Fruit fly (Drosophila melanogaster) whole organism, embryonic: ENCODE measurements around the gene Ilp7.
A peak's percentile ranks its signal among the peaks of the same experiment; 100 is the strongest.

Experiments
- Blimp-1 ChIP-seq: fragments of 200-800 bp; sonication (Bioruptor generic); optimal IDR thresholded peaks from 3 replicates; lab custom pipeline; 2018; ENCODE audit warnings: missing biosample characterization, missing genetic modification characterization, mild to moderate bottlenecking, moderate library complexity, missing genetic modification reagents
- CG10543 ChIP-seq: fragments of 200-800 bp; sonication (Bioruptor generic); optimal IDR thresholded peaks from 3 replicates; lab custom pipeline; 2017; ENCODE audit warnings: missing biosample characterization, mild to moderate bottlenecking, missing genetic modification characterization, moderate library complexity
- CG10979 ChIP-seq: fragments of 200-800 bp; sonication (Bioruptor generic); optimal IDR thresholded peaks from 2 replicates; lab custom pipeline; 2018; ENCODE audit warnings: missing biosample characterization, mild to moderate bottlenecking, missing genetic modification characterization, moderate library complexity
- CG11085 ChIP-seq: fragments of 200-800 bp; sonication (Bioruptor generic); IDR thresholded peaks from 2 replicates; pipeline ENCODE4 v1.3.6; 2022; ENCODE audit warnings: missing biosample characterization, missing genetic modification characterization
- CG12299 ChIP-seq: fragments of 200-800 bp; sonication (Bioruptor generic); optimal IDR thresholded peaks from 2 replicates; lab custom pipeline; 2018; ENCODE audit warnings: missing biosample characterization, mild to moderate bottlenecking, missing genetic modification characterization
- CG1233 ChIP-seq: fragments of 200-800 bp; sonication (Bioruptor generic); optimal IDR thresholded peaks from 4 replicates; lab custom pipeline; 2018; ENCODE audit warnings: missing biosample characterization, mild to moderate bottlenecking, missing genetic modification characterization
- CG12391 ChIP-seq: fragments of 200-800 bp; sonication (Bioruptor generic); optimal IDR thresholded peaks from 3 replicates; lab custom pipeline; 2018; ENCODE audit warnings: missing biosample characterization, mild to moderate bottlenecking, missing genetic modification characterization, moderate library complexity
- CG12659 ChIP-seq: fragments of 200-800 bp; sonication (Bioruptor generic); optimal IDR thresholded peaks from 3 replicates; lab custom pipeline; 2017; ENCODE audit warnings: mild to moderate bottlenecking, missing biosample characterization, missing genetic modification reagents, missing genetic modification characterization
- CG13287 ChIP-seq: fragments of 200-800 bp; sonication (Bioruptor generic); IDR thresholded peaks from 2 replicates; pipeline ENCODE4 v1.3.6; 2022; ENCODE audit warnings: missing biosample characterization, missing genetic modification characterization; ENCODE audit not compliant: partially characterized antibody
- CG14710 ChIP-seq: fragments of 200-800 bp; sonication (Bioruptor generic); optimal IDR thresholded peaks from 3 replicates; lab custom pipeline; 2019; ENCODE audit warnings: missing biosample characterization, mild to moderate bottlenecking, missing genetic modification characterization, moderate library complexity
- CG14965 ChIP-seq: fragments of 200-800 bp; sonication (Bioruptor generic); optimal IDR thresholded peaks from 2 replicates; lab custom pipeline; 2016; ENCODE audit warnings: missing biosample characterization, missing genetic modification characterization, borderline replicate concordance
- CG15269 ChIP-seq: fragments of 200-800 bp; sonication (Bioruptor generic); optimal IDR thresholded peaks from 2 replicates; lab custom pipeline; 2018; ENCODE audit warnings: missing biosample characterization, mild to moderate bottlenecking, missing genetic modification characterization, moderate library complexity
- CG15479 ChIP-seq: fragments of 200-800 bp; sonication (Bioruptor generic); optimal IDR thresholded peaks from 3 replicates; lab custom pipeline; 2019; ENCODE audit warnings: missing biosample characterization, mild to moderate bottlenecking, missing genetic modification characterization, moderate library complexity
- CG17568 ChIP-seq: fragments of 200-800 bp; sonication (Bioruptor generic); optimal IDR thresholded peaks from 2 replicates; lab custom pipeline; 2018; ENCODE audit warnings: missing biosample characterization, mild to moderate bottlenecking, missing genetic modification characterization, moderate library complexity
- CG17829 ChIP-seq: fragments of 200-800 bp; optimal IDR thresholded peaks from 2 replicates; lab custom pipeline; 2019; ENCODE audit warnings: missing biosample characterization, mild to moderate bottlenecking, missing genetic modification characterization, moderate library complexity
- CG17912 ChIP-seq: fragments of 200-800 bp; sonication (Bioruptor generic); optimal IDR thresholded peaks from 2 replicates; lab custom pipeline; 2018; ENCODE audit warnings: missing biosample characterization, mild to moderate bottlenecking, missing genetic modification characterization
- CG2129 ChIP-seq: fragments of 200-800 bp; sonication (Bioruptor generic); IDR thresholded peaks from 2 replicates; pipeline ENCODE4 v1.3.6; 2022; ENCODE audit warnings: missing biosample characterization, missing genetic modification characterization; ENCODE audit not compliant: partially characterized antibody
- CG2202 ChIP-seq: fragments of 200-800 bp; sonication (Bioruptor generic); optimal IDR thresholded peaks from 2 replicates; lab custom pipeline; 2018; ENCODE audit warnings: missing biosample characterization, mild to moderate bottlenecking, missing genetic modification characterization
- CG31441 ChIP-seq: fragments of 200-800 bp; sonication (Bioruptor generic); IDR thresholded peaks from 2 replicates; pipeline ENCODE4 v1.3.6; 2022; ENCODE audit warnings: missing biosample characterization, missing genetic modification characterization
- CG34422 ChIP-seq: fragments of 200-800 bp; sonication (Bioruptor generic); IDR thresholded peaks from 3 replicates; pipeline ENCODE4 v1.3.6; 2022; ENCODE audit warnings: missing biosample characterization, missing genetic modification characterization
- CG7556 ChIP-seq: fragments of 200-800 bp; sonication (Bioruptor generic); optimal IDR thresholded peaks from 2 replicates; lab custom pipeline; 2017; ENCODE audit warnings: missing biosample characterization, mild to moderate bottlenecking, missing genetic modification characterization
- CG8359 ChIP-seq: fragments of 200-800 bp; sonication (Bioruptor generic); optimal IDR thresholded peaks from 2 replicates; lab custom pipeline; 2017; ENCODE audit warnings: missing biosample characterization, mild to moderate bottlenecking, missing genetic modification characterization, borderline replicate concordance
- CG9437 ChIP-seq: fragments of 200-800 bp; sonication (Bioruptor generic); optimal IDR thresholded peaks from 2 replicates; lab custom pipeline; 2018; ENCODE audit warnings: missing biosample characterization, mild to moderate bottlenecking, missing genetic modification characterization
- CoRest ChIP-seq: fragments of 200-800 bp; sonication (Bioruptor generic); optimal IDR thresholded peaks from 3 replicates; lab custom pipeline; 2018; ENCODE audit warnings: missing biosample characterization, mild to moderate bottlenecking, missing genetic modification characterization, moderate library complexity
- Dip3 ChIP-seq: fragments of 200-800 bp; sonication (Bioruptor generic); optimal IDR thresholded peaks from 3 replicates; lab custom pipeline; 2016; ENCODE audit warnings: missing biosample characterization, missing genetic modification characterization
- Fer3 ChIP-seq: fragments of 200-800 bp; sonication (Bioruptor generic); optimal IDR thresholded peaks from 2 replicates; lab custom pipeline; 2018; ENCODE audit warnings: missing biosample characterization, mild to moderate bottlenecking, missing genetic modification characterization, moderate library complexity
- Hr78 ChIP-seq, 2 experiments: fragments of 200-800 bp in 1 of 2; fragments of >200 bp in 1 of 2; sonication (Bioruptor generic) in 1 of 2; optimal IDR thresholded peaks; 2 replicates each; lab custom pipeline; 2017 to 2019; ENCODE audit warnings: missing biosample characterization in 2 of 2, missing genetic modification characterization in 2 of 2, mild to moderate bottlenecking in 1 of 2, moderate library complexity in 1 of 2
- Jarid2 ChIP-seq: fragments of 200-800 bp; sonication (Bioruptor generic); optimal IDR thresholded peaks from 3 replicates; lab custom pipeline; 2017; ENCODE audit warnings: mild to moderate bottlenecking, missing biosample characterization, missing genetic modification reagents, missing genetic modification characterization
- MTF-1 ChIP-seq: fragments of 200-800 bp; sonication (Bioruptor generic); optimal IDR thresholded peaks from 2 replicates; lab custom pipeline; 2018; ENCODE audit warnings: missing biosample characterization, mild to moderate bottlenecking, missing genetic modification characterization, borderline replicate concordance
- NC2β ChIP-seq: fragments of 200-800 bp; sonication (Bioruptor generic); optimal IDR thresholded peaks from 2 replicates; lab custom pipeline; 2016; ENCODE audit warnings: missing biosample characterization, missing genetic modification characterization
- Nf-YB ChIP-seq: fragments of 200-800 bp; sonication (Bioruptor generic); optimal IDR thresholded peaks from 3 replicates; lab custom pipeline; 2019; ENCODE audit warnings: missing biosample characterization, mild to moderate bottlenecking, missing genetic modification characterization, moderate library complexity
- Sin3A ChIP-seq: fragments of >200 bp; optimal IDR thresholded peaks from 2 replicates; lab custom pipeline; 2018
- Sox100B ChIP-seq: fragments of 200-800 bp; sonication (Bioruptor generic); optimal IDR thresholded peaks from 3 replicates; lab custom pipeline; 2018; ENCODE audit warnings: missing biosample characterization, mild to moderate bottlenecking, missing genetic modification characterization
- Spps ChIP-seq: fragments of 200-800 bp; sonication (Bioruptor generic); optimal IDR thresholded peaks from 2 replicates; lab custom pipeline; 2018; ENCODE audit warnings: missing biosample characterization, mild to moderate bottlenecking, missing genetic modification characterization
- ac ChIP-seq: fragments of 200-800 bp; sonication (Bioruptor generic); optimal IDR thresholded peaks from 3 replicates; lab custom pipeline; 2017; ENCODE audit warnings: missing biosample characterization, mild to moderate bottlenecking, missing genetic modification characterization
- bsh ChIP-seq, 2 experiments: fragments of 200-800 bp; sonication (Bioruptor generic); optimal IDR thresholded peaks; 2 replicates each; lab custom pipeline; 2017 to 2018; ENCODE audit warnings: mild to moderate bottlenecking in 2 of 2, missing biosample characterization in 2 of 2, missing genetic modification characterization in 2 of 2, moderate library complexity in 1 of 2
- cg ChIP-seq: fragments of 200-800 bp; sonication (Bioruptor generic); optimal IDR thresholded peaks from 3 replicates; lab custom pipeline; 2019; ENCODE audit warnings: missing biosample characterization, mild to moderate bottlenecking, missing genetic modification characterization, moderate library complexity
- ewg ChIP-seq: fragments of 200-800 bp; sonication (Bioruptor generic); optimal IDR thresholded peaks from 3 replicates; lab custom pipeline; 2017; ENCODE audit warnings: mild to moderate bottlenecking, missing biosample characterization, missing genetic modification reagents, missing genetic modification characterization
- fu2 ChIP-seq: fragments of 200-800 bp; sonication (Bioruptor generic); optimal IDR thresholded peaks from 2 replicates; lab custom pipeline; 2016; ENCODE audit warnings: missing biosample characterization, missing genetic modification characterization
- jigr1 ChIP-seq: fragments of 200-800 bp; sonication (Bioruptor generic); IDR thresholded peaks from 3 replicates; pipeline ENCODE4 v1.3.6; 2022; ENCODE audit warnings: missing biosample characterization, missing genetic modification characterization
- ken ChIP-seq: fragments of 200-800 bp; sonication (Bioruptor generic); IDR thresholded peaks from 3 replicates; pipeline ENCODE4 v1.3.6; 2022; ENCODE audit warnings: missing biosample characterization, missing genetic modification characterization
- phol ChIP-seq: fragments of 200-800 bp; sonication (Bioruptor generic); optimal IDR thresholded peaks from 3 replicates; lab custom pipeline; 2018; ENCODE audit warnings: missing biosample characterization, mild to moderate bottlenecking, missing genetic modification characterization, moderate library complexity
- pita ChIP-seq: fragments of 200-800 bp; sonication (Bioruptor generic); optimal IDR thresholded peaks from 2 replicates; lab custom pipeline; 2017; ENCODE audit warnings: missing biosample characterization, mild to moderate bottlenecking, missing genetic modification characterization
- pros ChIP-seq: fragments of 200-800 bp; sonication (Bioruptor generic); optimal IDR thresholded peaks from 3 replicates; lab custom pipeline; 2019; ENCODE audit warnings: missing biosample characterization, mild to moderate bottlenecking, missing genetic modification characterization, moderate library complexity
- sc ChIP-seq, 3 experiments: fragments of >200 bp in 2 of 3; fragments of 200-800 bp in 1 of 3; sonication (Bioruptor generic) in 1 of 3; optimal IDR thresholded peaks; 2 replicates in 2 of 3; 3 replicates in 1 of 3; lab custom pipeline; 2017; ENCODE audit warnings: mild to moderate bottlenecking in 1 of 3, missing biosample characterization in 1 of 3, missing genetic modification characterization in 1 of 3, missing genetic modification reagents in 1 of 3
- sug ChIP-seq: fragments of 200-800 bp; optimal IDR thresholded peaks from 2 replicates; lab custom pipeline; 2019; ENCODE audit warnings: missing biosample characterization, mild to moderate bottlenecking, missing genetic modification characterization, moderate library complexity
- vnd ChIP-seq: fragments of 200-800 bp; sonication (Bioruptor generic); IDR thresholded peaks from 3 replicates; pipeline ENCODE4 v1.3.6; 2022; ENCODE audit warnings: missing biosample characterization, missing genetic modification characterization; ENCODE audit not compliant: partially characterized antibody
- zen ChIP-seq: fragments of 200-800 bp; sonication (Bioruptor generic); optimal IDR thresholded peaks from 3 replicates; lab custom pipeline; 2018; ENCODE audit warnings: missing biosample characterization, mild to moderate bottlenecking, missing genetic modification characterization, moderate library complexity

Ilp7 gene

dm6 chrX:3704204-3704660 lies 36.8 kb downstream of the Ilp7 start (continued):
- peak; percentile 16 for TF ChIP-seq CG9437 (GFP tag; lab: Kevin White, UChicago)
- TF ChIP-seq pros (GFP tag; lab: Kevin White, UChicago): peak; percentile 45
- TF ChIP-seq CG12299 (tag; lab: Kevin White, UChicago): no peak
- peak; percentile 12 for TF ChIP-seq CG12659 (GFP tag; lab: Kevin White, UChicago)
- TF ChIP-seq Blimp-1 (GFP tag; lab: Kevin White, UChicago): peak; percentile 19
- peak in 1 of 2 experiments; percentile 17 for TF ChIP-seq bsh (GFP tag; optimal IDR thresholded peaks at IDR 0.05; lab: Kevin White, UChicago)
- TF ChIP-seq jigr1: no peak
- peak; percentile 28 for TF ChIP-seq CG17912 (GFP tag; lab: Kevin White, UChicago)
- peak; percentile 6 for TF ChIP-seq CG12391 (tag; lab: Kevin White, UChicago)
- no peak for TF ChIP-seq ken (GFP tag; lab: Robert Waterston, UW)
- TF ChIP-seq vnd: peak; percentile 57; the same call in 1 of the 3 replicates
- TF ChIP-seq Sox100B: peak; percentile 34
- no peak for TF ChIP-seq Spps (tag; lab: Kevin White, UChicago)
- peak; percentile 55 for TF ChIP-seq ac
- no peak for TF ChIP-seq CG34422 (GFP tag; lab: Robert Waterston, UW)
- peak; percentile 8 for TF ChIP-seq CG10543
- TF ChIP-seq phol (tag; lab: Kevin White, UChicago): peak; percentile 83
- TF ChIP-seq Hr78 (GFP tag; optimal IDR thresholded peaks at IDR 0.05; lab: Kevin White, UChicago): no peak
- TF ChIP-seq CG14965 (GFP tag; lab: Kevin White, UChicago): no peak
- TF ChIP-seq sug (tag; lab: Kevin White, UChicago): peak; percentile 19
- peak; percentile 2 for TF ChIP-seq NC2β (GFP tag; lab: Kevin White, UChicago)
- peak; percentile 16 for TF ChIP-seq CG10979 (tag; lab: Kevin White, UChicago)
- TF ChIP-seq CG1233 (GFP tag; lab: Kevin White, UChicago): peak; percentile 24
- no peak for TF ChIP-seq CG11085 (GFP tag; lab: Robert Waterston, UW)
- TF ChIP-seq CG14710 (tag; lab: Kevin White, UChicago): peak; percentile 27
- TF ChIP-seq Fer3 (tag; lab: Kevin White, UChicago): no peak
- no peak for TF ChIP-seq cg (GFP tag; lab: Kevin White, UChicago)
- TF ChIP-seq CG13287 (GFP tag; lab: Robert Waterston, UW): peak; percentile 78
- TF ChIP-seq CoRest (tag; lab: Kevin White, UChicago): peak; percentile 4
- no peak for TF ChIP-seq CG2202 (tag; lab: Kevin White, UChicago)
- TF ChIP-seq CG2129 (GFP tag; lab: Robert Waterston, UW): peak; percentile 86
- peak; percentile 34 for TF ChIP-seq zen (tag; lab: Kevin White, UChicago)
- TF ChIP-seq CG15269: no peak
- no peak for TF ChIP-seq ewg (GFP tag; lab: Kevin White, UChicago)
- peak; percentile 94 for TF ChIP-seq Nf-YB (GFP tag; lab: Kevin White, UChicago)
- TF ChIP-seq Dip3 (GFP tag; lab: Kevin White, UChicago): no peak
- TF ChIP-seq pita: no peak
- no peak for TF ChIP-seq Sin3A (lab: Kevin White, UChicago)
- TF ChIP-seq CG17568 (GFP tag; lab: Kevin White, UChicago): peak; percentile 13
- TF ChIP-seq sc (optimal IDR thresholded peaks at IDR 0.05; lab: Kevin White, UChicago): no peak
- TF ChIP-seq sc (GFP tag; optimal IDR thresholded peaks at IDR 0.05; lab: Kevin White, UChicago): no peak
- peak; percentile 35 for TF ChIP-seq MTF-1
- TF ChIP-seq CG31441 (GFP tag; lab: Robert Waterston, UW): peak; percentile 26; the same call in 1 of the 2 replicates
- peak; percentile 55 for TF ChIP-seq CG15479
- no peak for TF ChIP-seq CG17829 (tag; lab: Kevin White, UChicago)
- no peak for TF ChIP-seq fu2 (GFP tag; lab: Kevin White, UChicago)
- peak; percentile 8 for TF ChIP-seq CG7556
- no peak for TF ChIP-seq CG8359 (GFP tag; lab: Kevin White, UChicago)
- TF ChIP-seq Jarid2 (GFP tag; lab: Kevin White, UChicago): no peak
